Worm (Caenorhabditis elegans) whole organism, L4/young adult: ENCODE measurements around the gene fbxa-29.

Experiments used
- W03F9.2 ChIP-seq: fragments of 150-350 bp; optimal IDR thresholded peaks from 2 replicates; lab custom pipeline; 2014; ENCODE audit warnings: missing biosample characterization, missing genetic modification characterization
- dao-5 ChIP-seq: sonication (generic microtip); optimal IDR thresholded peaks from 2 replicates; lab custom pipeline; 2016; ENCODE audit warnings: missing genotype, missing genetic modification characterization, moderate library complexity, missing compliant biosample characterization
- him-1 ChIP-seq: sonication (generic microtip); optimal IDR thresholded peaks from 2 replicates; lab custom pipeline; 2016; ENCODE audit warnings: missing genotype, missing genetic modification reagents, missing genetic modification characterization, missing compliant biosample characterization

Gene fbxa-29

DNA sequence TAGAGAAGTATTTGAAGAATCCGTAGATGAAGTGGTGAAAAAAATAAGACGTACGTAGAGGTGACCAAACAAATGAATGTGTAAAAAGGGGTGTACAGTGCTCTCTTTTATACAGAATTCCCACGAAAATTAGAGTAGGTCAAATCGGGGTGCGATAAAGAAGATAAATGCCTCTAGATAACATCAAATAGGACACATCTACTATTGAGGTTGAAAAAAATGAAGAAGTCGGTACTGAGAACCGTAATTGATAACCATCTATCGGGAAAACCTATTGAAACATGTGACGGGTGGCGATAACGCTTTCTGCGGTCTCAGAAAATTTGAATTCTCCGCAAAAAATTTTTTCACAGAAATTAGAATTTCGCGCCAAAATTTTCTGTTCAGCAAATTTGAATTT is 34.8 kb downstream of the fbxa-29 start, which contains the start of gene fbxa-61:
Gene fbxa-61, plus strand, starts transcription at position 345 of the 400 bp plus-strand sequence.
- TF ChIP-seq dao-5: no peak
- no peak for TF ChIP-seq him-1 (tag; lab: Kevin White, UChicago)
- TF ChIP-seq W03F9.2 (tag; lab: Kevin White, UChicago): no peak

DNA sequence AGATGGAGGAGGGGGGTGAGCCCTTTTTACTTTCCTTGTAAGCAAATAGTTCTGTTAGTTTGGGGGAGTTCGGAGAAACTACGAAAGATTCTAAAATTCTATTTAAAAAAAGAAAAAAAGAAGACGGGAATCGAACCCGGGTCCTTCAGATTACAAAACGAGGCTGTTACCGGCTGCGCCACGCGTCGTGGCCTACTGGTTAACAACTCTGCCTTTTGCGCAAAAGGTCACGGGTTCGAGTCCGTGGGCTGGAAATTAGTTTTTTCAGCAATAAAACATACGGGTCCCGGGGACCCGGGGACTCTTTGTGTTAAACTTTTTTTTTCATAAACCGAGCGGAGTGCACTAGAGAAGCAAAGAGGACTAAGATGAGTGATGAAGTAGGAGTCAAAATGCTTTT is 42.3 kb downstream of the fbxa-29 start:
- no peak for TF ChIP-seq W03F9.2 (tag; lab: Kevin White, UChicago)
- no peak for TF ChIP-seq him-1 (tag; lab: Kevin White, UChicago)

DNA sequence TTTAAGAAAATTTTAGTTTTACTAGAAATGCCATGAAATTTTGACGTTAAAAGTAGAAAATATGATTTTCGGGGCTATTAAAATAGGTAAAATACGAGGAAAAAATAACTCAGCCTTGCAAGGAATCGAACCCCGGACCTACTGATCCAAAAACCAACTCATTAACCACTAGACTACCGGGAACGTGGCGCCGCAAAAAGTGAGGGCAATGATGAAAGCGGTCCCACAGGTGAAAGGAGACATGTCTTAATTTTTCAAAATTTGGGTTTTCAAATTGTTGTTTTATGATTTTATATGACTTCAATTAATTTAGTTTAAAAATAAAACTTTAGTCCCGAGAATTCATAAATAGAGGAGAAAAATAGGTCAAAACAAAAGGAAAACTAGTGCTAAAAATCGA is 42.8 kb downstream of the fbxa-29 start:
- TF ChIP-seq W03F9.2 (tag; lab: Kevin White, UChicago) (no peak), him-1 (tag; lab: Kevin White, UChicago) (no peak), dao-5 (no peak)

DNA sequence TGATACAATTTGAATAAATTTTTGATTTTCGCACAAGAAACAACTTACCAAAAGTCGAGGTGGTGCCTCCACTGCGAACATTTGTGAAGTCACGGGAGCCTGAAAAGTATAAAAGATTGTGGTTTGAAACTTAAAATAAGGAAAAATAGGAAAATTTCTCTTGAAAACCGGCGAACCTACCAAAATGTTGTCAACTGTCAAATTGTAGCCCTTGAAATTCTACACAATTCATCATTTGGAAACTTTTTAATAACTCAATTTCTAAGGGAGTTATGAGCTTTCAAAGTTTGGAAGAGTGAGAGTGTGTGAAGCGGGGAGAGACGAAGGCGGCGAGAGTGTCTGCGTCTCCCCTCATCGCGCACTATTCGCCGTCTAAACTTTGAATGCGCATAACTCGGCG is 43.3 kb downstream of the fbxa-29 start, which contains the start of gene pes-4:
Gene pes-4, minus strand, starts transcription at position 101 of the 400 bp plus-strand sequence.
- TF ChIP-seq dao-5: no peak

DNA sequence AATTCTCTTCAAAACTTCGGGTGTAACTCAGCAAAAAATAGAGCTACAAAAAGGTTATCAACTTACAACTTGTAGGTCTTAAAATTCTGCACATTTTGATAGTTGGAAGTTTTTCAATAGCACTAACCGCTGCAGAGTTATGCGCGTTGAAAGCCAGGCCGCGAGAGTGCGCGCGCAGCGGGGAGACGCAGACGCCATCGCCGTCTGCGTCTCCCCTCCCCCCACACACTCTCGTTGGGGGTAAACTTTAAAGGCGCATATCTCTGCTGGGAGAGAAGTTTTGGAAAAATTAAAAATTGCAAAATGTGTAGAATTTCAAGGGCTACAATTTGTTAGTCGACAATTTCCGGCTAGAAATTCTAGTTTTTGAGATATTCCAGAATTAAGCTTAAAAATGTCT is 44.0 kb downstream of the fbxa-29 start:
- TF ChIP-seq dao-5 (no peak), W03F9.2 (tag; lab: Kevin White, UChicago) (no peak), him-1 (tag; lab: Kevin White, UChicago) (no peak)

DNA sequence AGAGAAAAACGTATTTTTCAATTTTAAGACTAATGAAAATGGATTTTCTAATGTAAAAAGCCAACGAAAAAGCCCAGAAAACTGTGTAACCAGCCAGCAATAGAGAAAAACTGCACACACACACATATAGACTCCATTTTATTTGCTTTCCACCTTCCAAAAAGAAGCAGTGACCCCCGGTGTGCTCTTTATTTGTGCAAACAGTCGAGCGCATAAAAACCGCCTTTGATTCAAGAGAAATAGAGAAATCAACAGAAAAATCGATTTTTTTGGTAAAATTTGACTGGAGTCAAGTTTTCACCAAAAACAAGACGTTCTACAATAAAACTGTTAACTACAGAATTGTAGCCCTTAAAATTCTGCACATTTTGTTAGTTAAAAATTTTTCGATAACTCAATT is 44.9 kb downstream of the fbxa-29 start:
- no peak for TF ChIP-seq W03F9.2 (tag; lab: Kevin White, UChicago)
- no peak for TF ChIP-seq him-1 (tag; lab: Kevin White, UChicago)

DNA sequence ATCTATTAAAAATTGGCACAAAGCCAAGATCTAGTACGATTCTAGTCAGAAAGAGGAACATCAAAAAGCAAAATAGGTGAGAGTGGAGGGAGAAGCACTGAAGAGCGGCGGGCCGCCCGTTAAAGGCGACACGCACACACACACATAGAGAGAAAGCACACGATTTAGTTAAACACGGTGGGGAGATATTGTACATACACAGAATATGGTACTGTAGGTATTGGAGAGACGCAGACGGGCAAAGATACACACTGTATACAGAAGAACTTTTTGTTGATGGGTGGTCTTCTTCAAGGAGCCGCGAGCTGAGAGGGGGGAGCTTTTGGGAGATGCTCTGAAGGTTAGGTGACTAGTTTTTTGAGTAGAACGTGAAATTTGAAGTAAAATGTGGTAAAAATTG is 47.2 kb downstream of the fbxa-29 start:
- TF ChIP-seq dao-5: no peak
- TF ChIP-seq him-1 (tag; lab: Kevin White, UChicago): no peak
- no peak for TF ChIP-seq W03F9.2 (tag; lab: Kevin White, UChicago)

DNA sequence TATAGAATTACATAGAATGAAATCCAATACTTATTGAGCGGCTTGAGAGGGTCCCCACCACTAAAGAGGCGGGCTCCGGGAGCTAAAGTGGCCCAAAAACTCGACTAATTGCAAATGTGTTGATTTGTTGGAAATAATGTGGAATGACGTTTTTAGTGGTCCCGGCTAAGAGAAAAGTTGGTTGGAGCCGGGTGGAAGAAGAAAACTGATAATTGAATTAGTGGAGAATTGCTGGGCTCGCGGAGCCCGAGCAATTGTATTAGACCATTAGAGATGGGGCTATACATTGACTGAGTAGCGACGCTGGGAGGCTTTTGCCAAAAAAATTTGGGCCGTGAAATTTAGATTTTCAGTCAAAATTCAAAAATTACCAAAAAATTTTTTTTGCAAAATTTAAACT is 47.9 kb downstream of the fbxa-29 start:
- no peak for TF ChIP-seq W03F9.2 (tag; lab: Kevin White, UChicago)
- no peak for TF ChIP-seq him-1 (tag; lab: Kevin White, UChicago)
- no peak for TF ChIP-seq dao-5

DNA sequence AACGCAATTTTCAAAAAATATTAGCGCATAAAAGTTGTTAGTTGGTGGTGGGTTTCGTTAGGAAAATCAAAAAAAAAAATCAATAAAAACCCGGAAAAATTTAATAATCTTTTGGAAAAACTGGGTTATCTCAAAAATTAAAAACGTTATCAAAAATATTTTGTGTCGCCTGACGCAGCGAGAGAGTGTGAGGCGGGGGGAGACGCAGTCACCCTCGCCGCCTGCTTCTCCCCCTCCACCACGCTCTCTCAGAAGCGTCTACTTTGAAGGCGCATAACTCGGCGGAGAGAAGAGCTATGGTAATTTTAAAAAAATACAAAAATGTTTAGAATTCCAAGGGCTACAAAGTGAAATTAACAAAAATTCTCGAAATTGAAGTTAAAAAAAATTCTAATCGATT is 48.4 kb downstream of the fbxa-29 start:
- TF ChIP-seq him-1 (tag; lab: Kevin White, UChicago) (no peak), dao-5 (no peak), W03F9.2 (tag; lab: Kevin White, UChicago) (no peak)

DNA sequence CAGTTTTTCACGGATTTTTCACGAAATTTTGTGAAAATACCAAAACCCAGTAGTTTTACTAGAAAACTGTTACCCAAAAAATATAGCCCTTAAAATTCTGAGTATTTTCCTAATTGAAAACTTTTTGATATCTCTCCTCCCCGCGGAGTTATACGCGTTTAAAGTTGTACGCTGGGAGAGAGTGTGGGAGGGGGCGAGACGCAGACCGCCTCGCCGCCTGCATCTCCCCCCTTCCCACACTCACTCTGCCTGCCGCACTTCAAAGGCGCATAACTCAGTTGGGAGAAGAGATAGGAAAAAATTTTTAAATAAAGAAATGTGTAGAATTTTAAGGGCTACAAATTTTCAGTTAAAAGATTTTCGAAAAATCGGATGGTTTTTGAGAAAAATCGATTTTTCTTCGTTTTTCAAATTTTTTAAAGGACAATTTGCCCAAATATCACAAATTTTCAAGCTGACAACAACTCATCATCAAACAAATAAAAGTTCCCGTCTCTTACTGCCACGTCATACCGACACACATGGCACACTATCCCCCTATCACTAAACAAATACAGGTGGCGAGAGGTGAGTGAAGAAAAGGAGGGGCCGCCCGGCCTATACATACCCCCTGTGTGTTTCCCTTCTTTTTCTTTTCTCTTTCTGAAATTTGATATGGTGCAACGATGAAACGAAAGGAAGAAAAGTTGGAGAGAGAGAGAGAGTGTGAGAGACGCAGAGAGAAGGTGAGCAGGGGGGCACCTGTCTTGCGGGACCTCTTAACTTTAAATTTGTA is 50.0 kb downstream of the fbxa-29 start:
- TF ChIP-seq dao-5 (no peak), W03F9.2 (tag; lab: Kevin White, UChicago) (no peak)

DNA sequence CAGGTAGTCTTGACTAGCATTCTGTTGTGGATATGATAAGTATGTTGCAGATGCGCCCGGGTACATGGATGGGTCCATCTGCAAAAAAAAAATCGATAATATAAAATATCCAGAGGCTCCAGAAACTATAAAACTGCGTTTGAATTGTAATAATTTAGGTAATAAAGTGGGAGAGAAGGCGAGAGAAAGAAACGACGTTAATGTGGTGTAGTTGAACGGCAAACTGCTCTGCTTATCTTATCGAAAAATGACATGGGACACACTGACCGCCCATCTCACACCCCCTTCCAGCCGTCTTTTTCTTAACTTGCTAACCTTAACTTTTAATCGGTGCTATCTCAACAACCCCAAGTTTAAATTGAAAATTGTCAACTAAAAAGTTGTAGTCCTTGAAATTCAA is 51.5 kb downstream of the fbxa-29 start:
- no peak for TF ChIP-seq dao-5
- TF ChIP-seq him-1 (tag; lab: Kevin White, UChicago): no peak
- no peak for TF ChIP-seq W03F9.2 (tag; lab: Kevin White, UChicago)
